Worm (Caenorhabditis elegans) whole organism, midembryonic: ENCODE measurements around the gene F22E5.11.

Experiments used
- T22C8.4 ChIP-seq: fragments of 200-800 bp; sonication (Bioruptor generic); IDR thresholded peaks from 2 replicates; pipeline ENCODE4 v1.3.6; 2022; ENCODE audit warnings: missing genetic modification characterization, missing compliant biosample characterization
- cog-1 ChIP-seq: sonication (generic microtip); optimal IDR thresholded peaks from 2 replicates; lab custom pipeline; 2016; ENCODE audit warnings: missing genetic modification characterization, missing compliant biosample characterization
- flt-1 ChIP-seq: fragments of 200-800 bp; sonication (Bioruptor generic); IDR thresholded peaks from 2 replicates; pipeline ENCODE4 v1.3.6; 2022; ENCODE audit warnings: missing genetic modification characterization, missing compliant biosample characterization
- med-1 ChIP-seq: sonication (generic microtip); optimal IDR thresholded peaks from 2 replicates; lab custom pipeline; 2017; ENCODE audit warnings: missing genetic modification characterization, mild to moderate bottlenecking, missing compliant biosample characterization, antibody characterized with exemption, missing genetic modification reagents; ENCODE audit not compliant: insufficient read depth
- ref-1 ChIP-seq: fragments of 200-800 bp; sonication (Bioruptor generic); conservative IDR thresholded peaks from 2 replicates; pipeline ENCODE4 v1.3.6; 2022; ENCODE audit warnings: missing genetic modification reagents, missing genetic modification characterization, missing compliant biosample characterization
- tab-1 ChIP-seq: fragments of 200-800 bp; sonication (Bioruptor generic); IDR thresholded peaks from 2 replicates; pipeline ENCODE4 v1.3.6; 2022; ENCODE audit warnings: missing genetic modification characterization, missing compliant biosample characterization

ce11 chrII:2659364-2659763 is 15.0 kb upstream of the F22E5.11 start, which contains the start of gene gcy-21:
- TF ChIP-seq tab-1 (no peak), flt-1 (GFP tag; lab: Robert Waterston, UW) (no peak), med-1 (GFP tag; lab: Kevin White, UChicago) (no peak), cog-1 (tag; lab: Kevin White, UChicago) (no peak), ref-1 (GFP tag; lab: Robert Waterston, UW) (no peak), T22C8.4 (no peak)
